Fruit fly (Drosophila melanogaster): ENCODE measurements around the gene CG32811.

Gene CG32811

DNA sequence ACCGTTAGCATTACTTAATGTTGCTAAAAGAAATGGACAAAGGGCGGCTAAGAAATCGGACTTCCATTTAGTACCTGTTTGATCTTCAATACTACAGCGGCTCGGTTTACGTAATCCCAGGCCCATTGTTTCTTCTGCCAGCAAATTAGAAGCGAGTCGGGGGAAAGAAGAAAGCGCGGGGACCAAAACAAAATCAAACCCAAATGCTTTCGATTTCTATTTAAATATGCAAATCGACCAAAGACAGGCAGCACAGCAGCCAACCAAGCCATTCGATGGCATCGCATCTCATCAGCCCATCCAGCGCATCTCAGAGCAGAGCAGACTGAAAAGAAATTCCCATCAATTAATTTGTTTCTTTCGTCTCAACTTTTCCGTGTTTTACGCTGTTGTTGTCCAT, 14.3 kb upstream of the CG32811 start:
- TF ChIP-seq CG10669 (GFP tag; optimal IDR thresholded peaks at IDR 0.05): no peak
- TF ChIP-seq svp (GFP tag): no peak
- no peak for TF ChIP-seq fkh (GFP tag; optimal IDR thresholded peaks at IDR 0.05)
- TF ChIP-seq CG6854 (GFP tag; optimal IDR thresholded peaks at IDR 0.05): no peak
- no peak for TF ChIP-seq Sox15 (GFP tag; optimal IDR thresholded peaks at IDR 0.05)
- no peak for TF ChIP-seq CG3919 (GFP tag; optimal IDR thresholded peaks at IDR 0.05)
- no peak for TF ChIP-seq CG4318 (GFP tag; optimal IDR thresholded peaks at IDR 0.05)
- no peak for TF ChIP-seq Hr39 (GFP tag; optimal IDR thresholded peaks at IDR 0.05)
- TF ChIP-seq OdsH (GFP tag; optimal IDR thresholded peaks at IDR 0.05): no peak
- no peak for TF ChIP-seq pdm3 (GFP tag; optimal IDR thresholded peaks at IDR 0.05)
- TF ChIP-seq Eip93F (GFP tag; optimal IDR thresholded peaks at IDR 0.05): no peak
- TF ChIP-seq spab (GFP tag; optimal IDR thresholded peaks at IDR 0.05): no peak

DNA sequence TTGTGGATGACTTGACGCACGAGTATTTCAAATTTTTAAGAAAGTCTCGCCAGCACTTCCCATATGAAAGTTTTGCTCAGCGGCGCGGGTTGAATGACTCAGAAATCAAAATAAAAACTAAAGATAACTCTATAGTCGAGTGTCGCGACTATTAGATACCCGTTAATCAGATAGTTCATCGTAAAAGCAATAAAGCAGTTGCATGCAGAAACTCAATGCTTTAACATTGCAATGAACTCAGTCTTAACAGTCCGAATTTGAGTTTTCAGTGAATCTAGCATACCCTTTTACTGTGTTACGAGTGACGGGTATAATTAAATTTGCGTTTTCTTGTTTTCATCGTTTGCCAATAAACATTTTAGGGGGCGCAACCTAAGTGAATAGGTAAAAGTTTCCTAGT, 13.0 kb upstream of the CG32811 start:
- no peak for TF ChIP-seq CG6276 (GFP tag; optimal IDR thresholded peaks at IDR 0.05)
- no peak for TF ChIP-seq esn (GFP tag; optimal IDR thresholded peaks at IDR 0.05)
- no peak for TF ChIP-seq CG11762 (GFP tag; optimal IDR thresholded peaks at IDR 0.05; ENCODE audit: insufficient read depth)
- no peak for TF ChIP-seq OdsH (GFP tag; optimal IDR thresholded peaks at IDR 0.05)

DNA sequence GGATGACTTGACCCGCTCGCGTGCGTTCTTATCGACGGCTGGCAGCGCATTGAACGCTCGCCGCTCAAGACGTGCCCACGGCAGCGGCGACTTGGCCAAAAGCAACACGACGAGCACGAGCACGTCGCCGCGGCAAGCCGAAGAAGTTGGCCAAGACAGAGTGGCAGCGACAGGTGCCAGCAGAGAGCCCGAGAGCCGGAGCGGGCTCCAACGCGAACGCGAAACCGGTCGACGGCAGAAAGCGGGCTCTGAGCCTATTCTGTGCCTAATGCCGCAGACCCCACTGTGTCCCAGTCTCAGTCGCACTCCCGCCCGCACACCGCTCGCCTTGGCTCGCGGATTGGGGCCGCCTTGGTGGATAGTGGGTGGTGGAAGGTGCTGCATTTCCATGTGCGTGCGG, 10.3 kb upstream of the CG32811 start:
- TF ChIP-seq Hr38 (GFP tag; optimal IDR thresholded peaks at IDR 0.05) (no peak), CG34406 (GFP tag; optimal IDR thresholded peaks at IDR 0.05) (no peak), ss (GFP tag; optimal IDR thresholded peaks at IDR 0.05) (peak in 1 of 2 experiments; percentile 30), Eip75B (GFP tag; optimal IDR thresholded peaks at IDR 0.05) (no peak), Gug (GFP tag; IDR thresholded peaks at IDR 0.05) (no peak), CG11762 (GFP tag; optimal IDR thresholded peaks at IDR 0.05; ENCODE audit: insufficient read depth) (no peak), achi (GFP tag; optimal IDR thresholded peaks at IDR 0.05) (no peak), Sox14 (GFP tag; optimal IDR thresholded peaks at IDR 0.05) (no peak), CG8632 (GFP tag; optimal IDR thresholded peaks at IDR 0.05) (no peak), CG8319 (GFP tag; optimal IDR thresholded peaks at IDR 0.05) (no peak), CG16779 (tag; optimal IDR thresholded peaks at IDR 0.05) (no peak), eg (GFP tag; IDR thresholded peaks at IDR 0.05) (peak; percentile 25; the same call in 1 of the 3 replicates), Eip93F (GFP tag; optimal IDR thresholded peaks at IDR 0.05) (no peak), net (GFP tag; optimal IDR thresholded peaks at IDR 0.05) (no peak), acj6 (GFP tag; optimal IDR thresholded peaks at IDR 0.05) (no peak), Ets96B (tag; optimal IDR thresholded peaks at IDR 0.05) (no peak), CG6854 (GFP tag; optimal IDR thresholded peaks at IDR 0.05) (peak; percentile 49), dsx (GFP tag; optimal IDR thresholded peaks at IDR 0.05; ENCODE audit: poor library complexity, severe bottlenecking) (no peak), CG3919 (GFP tag; optimal IDR thresholded peaks at IDR 0.05) (no peak), CG11294 (GFP tag; IDR thresholded peaks at IDR 0.05) (no peak), CG6792 (GFP tag; optimal IDR thresholded peaks at IDR 0.05) (no peak), Sox102F (GFP tag; optimal IDR thresholded peaks at IDR 0.05) (no peak), Ets21C (GFP tag; optimal IDR thresholded peaks at IDR 0.05) (no peak), CG15336 (GFP tag; IDR thresholded peaks at IDR 0.05) (peak; percentile 20; the same call in 1 of the 2 replicates), CG10631 (GFP tag; optimal IDR thresholded peaks at IDR 0.05) (no peak), CG6276 (GFP tag; optimal IDR thresholded peaks at IDR 0.05) (no peak)

DNA sequence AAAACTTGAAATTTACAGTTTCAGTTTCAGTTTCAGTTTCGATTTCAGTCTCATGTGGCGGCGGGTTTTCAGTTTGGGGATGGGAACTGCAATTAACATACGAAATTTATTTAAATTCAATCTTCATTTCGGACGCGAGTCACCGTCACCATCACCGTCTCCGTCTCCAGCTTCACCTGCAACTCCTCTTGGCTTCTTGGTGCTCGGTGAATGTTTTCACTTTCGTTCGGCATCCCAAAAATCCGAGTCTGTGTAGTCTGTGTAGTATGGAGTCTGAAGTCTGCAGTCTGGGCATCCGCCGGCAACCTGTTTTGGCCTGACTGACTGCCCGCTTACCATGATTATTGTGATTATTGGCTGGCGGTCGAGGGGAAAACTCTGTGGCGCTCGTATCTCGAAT, 5.8 kb upstream of the CG32811 start:
- TF ChIP-seq Blimp-1 (GFP tag; optimal IDR thresholded peaks at IDR 0.05) (peak; percentile 95), ss (GFP tag; optimal IDR thresholded peaks at IDR 0.05) (no peak), eg (GFP tag; IDR thresholded peaks at IDR 0.05) (no peak), Eip78C (GFP tag) (peak; percentile 50)
